Fruit fly (Drosophila melanogaster): Measurements from ENCODE around the gene porin.
A peak's percentile ranks its signal among the peaks of the same experiment; 100 is the strongest.

Gene porin

dm6 chr2L:10850320-10850990, at the start of gene porin:
TSS of gene porin (minus strand) at chr2L:10850848.
- no peak for TF ChIP-seq topi (GFP tag; optimal IDR thresholded peaks at IDR 0.05)
- no peak for TF ChIP-seq Hr38 (GFP tag; optimal IDR thresholded peaks at IDR 0.05)
- TF ChIP-seq Sox14 (GFP tag; optimal IDR thresholded peaks at IDR 0.05) = peak; percentile 11
- no peak for TF ChIP-seq CG6792 (GFP tag; optimal IDR thresholded peaks at IDR 0.05)
- TF ChIP-seq CG8632 (GFP tag; optimal IDR thresholded peaks at IDR 0.05) = no peak
- peak; percentile 39 for TF ChIP-seq esn (GFP tag; optimal IDR thresholded peaks at IDR 0.05)
- TF ChIP-seq CG4318 (GFP tag; optimal IDR thresholded peaks at IDR 0.05) = no peak
- TF ChIP-seq CG7368 (GFP tag; optimal IDR thresholded peaks at IDR 0.05) = no peak
- TF ChIP-seq cyc (GFP tag; optimal IDR thresholded peaks at IDR 0.05) = no peak
- TF ChIP-seq achi (GFP tag; optimal IDR thresholded peaks at IDR 0.05) = no peak
- no peak for TF ChIP-seq Sox15 (GFP tag; optimal IDR thresholded peaks at IDR 0.05)
- TF ChIP-seq Ets21C (GFP tag; optimal IDR thresholded peaks at IDR 0.05) = no peak
- no peak for TF ChIP-seq Hr39 (GFP tag; optimal IDR thresholded peaks at IDR 0.05)
- no peak for TF ChIP-seq acj6 (GFP tag; optimal IDR thresholded peaks at IDR 0.05)
- no peak for TF ChIP-seq CG3032 (tag; optimal IDR thresholded peaks at IDR 0.05)
- peak; percentile 96 for TF ChIP-seq vri (GFP tag; optimal IDR thresholded peaks at IDR 0.05)
- no peak for TF ChIP-seq CG31627 (GFP tag; optimal IDR thresholded peaks at IDR 0.05)
- no peak for TF ChIP-seq CG6163 (GFP tag; IDR thresholded peaks at IDR 0.05)
- TF ChIP-seq Met (GFP tag; optimal IDR thresholded peaks at IDR 0.05) = no peak
- no peak for TF ChIP-seq net (GFP tag; optimal IDR thresholded peaks at IDR 0.05)
- no peak for TF ChIP-seq fkh (GFP tag; optimal IDR thresholded peaks at IDR 0.05)
- TF ChIP-seq spab (GFP tag; optimal IDR thresholded peaks at IDR 0.05) = no peak
- TF ChIP-seq CG11294 (GFP tag; IDR thresholded peaks at IDR 0.05) = no peak
- TF ChIP-seq svp (GFP tag) = peak; percentile 26
- peak; percentile 17 for TF ChIP-seq CG9139 (GFP tag; optimal IDR thresholded peaks at IDR 0.05)
- TF ChIP-seq CG11902 (GFP tag; optimal IDR thresholded peaks at IDR 0.05) = no peak
- TF ChIP-seq lz (GFP tag; optimal IDR thresholded peaks at IDR 0.05) = peak; percentile 13
- no peak for TF ChIP-seq fd59A (GFP tag; optimal IDR thresholded peaks at IDR 0.05)
- no peak for TF ChIP-seq CG34406 (GFP tag; optimal IDR thresholded peaks at IDR 0.05)
- peak; percentile 69 for TF ChIP-seq Eip78C (GFP tag)
- TF ChIP-seq CG6854 (GFP tag; optimal IDR thresholded peaks at IDR 0.05) = peak; percentile 13
- TF ChIP-seq eg (GFP tag; IDR thresholded peaks at IDR 0.05) = no peak
- TF ChIP-seq CG6276 (GFP tag; optimal IDR thresholded peaks at IDR 0.05) = no peak
- TF ChIP-seq CG11762 (GFP tag; optimal IDR thresholded peaks at IDR 0.05; ENCODE audit: insufficient read depth) = no peak
- TF ChIP-seq salr (GFP tag; optimal IDR thresholded peaks at IDR 0.05) = no peak
- TF ChIP-seq Sox102F (GFP tag; optimal IDR thresholded peaks at IDR 0.05) = no peak
- no peak for TF ChIP-seq Gug (GFP tag; IDR thresholded peaks at IDR 0.05)
- TF ChIP-seq pdm3 (GFP tag; optimal IDR thresholded peaks at IDR 0.05) = no peak
- TF ChIP-seq Ets96B (tag; optimal IDR thresholded peaks at IDR 0.05) = no peak
- no peak for TF ChIP-seq Blimp-1 (GFP tag; optimal IDR thresholded peaks at IDR 0.05)
- no peak for TF ChIP-seq dsx (GFP tag; optimal IDR thresholded peaks at IDR 0.05; ENCODE audit: poor library complexity, severe bottlenecking)
- TF ChIP-seq CG15336 (GFP tag; IDR thresholded peaks at IDR 0.05) = no peak
- TF ChIP-seq CG8319 (GFP tag; optimal IDR thresholded peaks at IDR 0.05) = no peak
- peak; percentile 21 to 29 for TF ChIP-seq ss (GFP tag; optimal IDR thresholded peaks at IDR 0.05)
- no peak for TF ChIP-seq Lpt (GFP tag; optimal IDR thresholded peaks at IDR 0.05)
- TF ChIP-seq Hr4 (GFP tag; optimal IDR thresholded peaks at IDR 0.05) = no peak
- TF ChIP-seq CG16779 (tag; optimal IDR thresholded peaks at IDR 0.05) = no peak
- TF ChIP-seq CG10631 (GFP tag; optimal IDR thresholded peaks at IDR 0.05) = no peak
- no peak for TF ChIP-seq CG32006 (GFP tag; optimal IDR thresholded peaks at IDR 0.05)
- TF ChIP-seq fd85E (GFP tag; optimal IDR thresholded peaks at IDR 0.05) = no peak
- TF ChIP-seq Eip93F (GFP tag; optimal IDR thresholded peaks at IDR 0.05) = no peak
- TF ChIP-seq CG3919 (GFP tag; optimal IDR thresholded peaks at IDR 0.05) = no peak

Data from whole organism, prepupa.